Worm (Caenorhabditis elegans) whole organism, early embryonic: ENCODE results near the gene luc-7L.

Source experiments
- B0310.2 ChIP-seq: sonication (generic microtip); optimal IDR thresholded peaks from 2 replicates; lab custom pipeline; 2016; ENCODE audit warnings: mild to moderate bottlenecking, missing genetic modification characterization, missing compliant biosample characterization
- F13C5.2 ChIP-seq: sonication (generic microtip); optimal IDR thresholded peaks from 2 replicates; lab custom pipeline; 2017; ENCODE audit warnings: mild to moderate bottlenecking, missing genetic modification characterization, inconsistent platforms, missing compliant biosample characterization
- aly-1 ChIP-seq: sonication (generic microtip); optimal IDR thresholded peaks from 2 replicates; lab custom pipeline; 2016; ENCODE audit warnings: missing genetic modification characterization, missing compliant biosample characterization
- ama-1 ChIP-seq: fragments of 150-350 bp; optimal IDR thresholded peaks from 2 replicates; lab custom pipeline; 2014
- ceh-13 ChIP-seq: fragments of 200-800 bp; sonication (Bioruptor generic); optimal IDR thresholded peaks from 2 replicates; lab custom pipeline; 2018; ENCODE audit warnings: mild to moderate bottlenecking, missing genetic modification characterization, missing compliant biosample characterization
- ceh-36 ChIP-seq: sonication (generic microtip); optimal IDR thresholded peaks from 2 replicates; lab custom pipeline; 2016; ENCODE audit warnings: missing genetic modification characterization, inconsistent platforms, missing compliant biosample characterization
- ets-7 ChIP-seq: sonication (generic microtip); optimal IDR thresholded peaks from 2 replicates; lab custom pipeline; 2016; ENCODE audit warnings: missing genotype, missing genetic modification characterization, missing compliant biosample characterization
- flt-1 ChIP-seq: fragments of 200-800 bp; sonication (Bioruptor generic); IDR thresholded peaks from 2 replicates; pipeline ENCODE4 v1.3.6; 2022; ENCODE audit warnings: missing genetic modification characterization, missing compliant biosample characterization
- hmbx-1 ChIP-seq: sonication (generic microtip); optimal IDR thresholded peaks from 2 replicates; lab custom pipeline; 2016; ENCODE audit warnings: mild to moderate bottlenecking, missing genetic modification characterization, missing compliant biosample characterization
- hmg-4 ChIP-seq: fragments of 200-800 bp; sonication (Bioruptor generic); optimal IDR thresholded peaks from 2 replicates; lab custom pipeline; 2018; ENCODE audit warnings: mild to moderate bottlenecking, missing genetic modification characterization, missing compliant biosample characterization
- hnd-1 ChIP-seq: sonication (generic microtip); optimal IDR thresholded peaks from 2 replicates; lab custom pipeline; 2016; ENCODE audit warnings: missing genetic modification characterization, missing compliant biosample characterization
- pes-1 ChIP-seq: fragments of 200-800 bp; sonication (Bioruptor generic); IDR thresholded peaks from 2 replicates; pipeline ENCODE4 v1.3.6; 2022; ENCODE audit warnings: missing genetic modification reagents, missing genetic modification characterization, missing compliant biosample characterization
- scrt-1 ChIP-seq: fragments of 200-800 bp; sonication (Bioruptor generic); IDR thresholded peaks from 2 replicates; pipeline ENCODE4 v1.3.6; 2022; ENCODE audit warnings: missing genetic modification characterization, missing compliant biosample characterization
- sea-1 ChIP-seq: fragments of 200-800 bp; sonication (Bioruptor generic); conservative IDR thresholded peaks from 2 replicates; pipeline ENCODE4 v1.3.6; 2022; ENCODE audit warnings: missing genetic modification characterization, missing compliant biosample characterization
- tbx-11 ChIP-seq: fragments of 200-800 bp; sonication (Bioruptor generic); IDR thresholded peaks from 2 replicates; pipeline ENCODE4 v1.3.6; 2022; ENCODE audit warnings: missing genetic modification characterization, missing compliant biosample characterization
- tbx-37 ChIP-seq: fragments of 200-800 bp; sonication (Bioruptor generic); conservative IDR thresholded peaks from 2 replicates; pipeline ENCODE4 v1.3.6; 2022; ENCODE audit warnings: missing genetic modification reagents, missing genetic modification characterization, missing compliant biosample characterization
- tra-4 ChIP-seq: sonication (generic microtip); optimal IDR thresholded peaks from 2 replicates; lab custom pipeline; 2017; ENCODE audit warnings: missing genetic modification characterization, missing compliant biosample characterization

luc-7L gene

DNA sequence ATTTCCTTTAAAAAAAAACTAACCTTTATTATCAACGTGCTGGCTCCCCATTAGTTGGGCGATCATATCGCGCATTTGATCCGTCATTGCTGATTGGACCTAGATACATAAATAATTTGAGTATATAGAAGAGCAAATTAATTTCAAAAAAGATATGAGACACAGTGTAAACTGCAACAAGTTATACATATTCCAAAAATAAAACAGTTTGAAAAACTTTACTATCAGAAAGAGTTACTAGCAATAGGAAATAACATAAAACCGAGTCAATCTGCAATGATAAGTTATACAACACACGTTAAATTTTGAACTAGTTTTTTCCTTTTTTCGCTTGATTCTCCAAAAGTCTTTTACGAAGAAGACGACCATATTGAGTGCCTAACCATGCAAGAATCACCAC is at the start of gene luc-7L:
Gene luc-7L, minus strand, starts transcription at position 101 of the 400 bp plus-strand sequence.
- TF ChIP-seq ama-1 (no peak), aly-1 (tag; lab: Kevin White, UChicago) (no peak), flt-1 (GFP tag; lab: Robert Waterston, UW) (no peak), sea-1 (GFP tag; lab: Robert Waterston, UW) (no peak), hmbx-1 (no peak), ceh-36 (tag; lab: Kevin White, UChicago) (no peak), B0310.2 (no peak), F13C5.2 (tag; lab: Kevin White, UChicago) (no peak), pes-1 (no peak), tra-4 (tag; lab: Kevin White, UChicago) (no peak), ceh-13 (GFP tag; lab: Kevin White, UChicago) (no peak), tbx-37 (GFP tag; lab: Robert Waterston, UW) (no peak), tbx-11 (GFP tag; lab: Robert Waterston, UW) (no peak)

DNA sequence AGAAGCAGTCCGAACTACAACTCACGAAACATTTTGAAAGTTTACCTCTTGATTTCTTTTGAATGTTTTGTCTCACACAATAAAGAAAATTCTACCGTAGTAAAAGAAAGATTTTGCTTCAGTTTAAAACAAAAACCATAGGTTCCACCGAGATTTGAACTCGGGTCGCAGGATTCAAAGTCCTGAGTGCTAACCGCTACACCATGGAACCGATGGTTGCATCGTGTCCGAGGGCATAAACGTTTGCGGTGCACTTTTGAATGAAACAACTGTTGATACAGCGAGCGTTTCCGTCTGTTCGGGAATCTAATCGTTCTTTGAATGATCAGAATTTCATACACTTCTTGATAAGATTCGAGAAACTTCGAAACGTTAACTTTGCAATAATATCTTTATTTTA is 49.5 kb upstream of the luc-7L start:
- TF ChIP-seq tbx-37 (GFP tag; lab: Robert Waterston, UW) (peak; percentile 50; the same call in 1 of the 2 replicates), scrt-1 (peak; percentile 69), tra-4 (tag; lab: Kevin White, UChicago) (no peak), ets-7 (tag; lab: Kevin White, UChicago) (no peak), hnd-1 (tag; lab: Kevin White, UChicago) (peak; percentile 20), aly-1 (tag; lab: Kevin White, UChicago) (no peak), pes-1 (no peak), F13C5.2 (tag; lab: Kevin White, UChicago) (no peak), ceh-36 (tag; lab: Kevin White, UChicago) (no peak), flt-1 (GFP tag; lab: Robert Waterston, UW) (peak; percentile 52), hmg-4 (GFP tag; lab: Kevin White, UChicago) (no peak), hmbx-1 (no peak), sea-1 (GFP tag; lab: Robert Waterston, UW) (peak; percentile 78), tbx-11 (GFP tag; lab: Robert Waterston, UW) (peak; percentile 64), ceh-13 (GFP tag; lab: Kevin White, UChicago) (peak; percentile 45), ama-1 (no peak), B0310.2 (no peak)

DNA sequence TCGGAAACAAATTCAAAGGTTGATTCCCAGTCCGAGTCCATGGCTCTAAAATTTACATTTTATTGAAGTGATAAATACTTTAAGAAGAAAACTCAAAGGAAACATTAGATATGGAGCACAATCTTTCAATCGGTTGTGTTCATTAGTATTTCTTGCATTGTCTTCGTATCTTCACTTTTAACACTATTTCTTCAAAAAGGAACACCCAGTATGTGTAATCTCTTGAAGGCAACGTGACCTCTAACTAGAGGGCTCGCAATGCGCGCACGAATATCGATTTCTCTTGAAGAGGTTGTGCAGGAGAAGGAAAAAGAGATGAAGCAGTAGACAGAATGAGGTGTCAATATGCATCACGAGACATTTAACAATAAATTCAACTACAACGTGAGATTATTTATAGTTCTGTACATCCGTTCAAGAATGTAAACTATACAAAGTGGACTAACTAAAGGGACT is 47.9 kb upstream of the luc-7L start, which contains the start of the genes B0228.6 and B0228.1:
Gene B0228.6, minus strand, starts transcription at position 51 of the 456 bp plus-strand sequence.
Gene B0228.1, plus strand, starts transcription at position 228 of the 456 bp plus-strand sequence.
- no peak for TF ChIP-seq ceh-13 (GFP tag; lab: Kevin White, UChicago)
- no peak for TF ChIP-seq scrt-1
- no peak for TF ChIP-seq tbx-11 (GFP tag; lab: Robert Waterston, UW)
- no peak for TF ChIP-seq hnd-1 (tag; lab: Kevin White, UChicago)
- TF ChIP-seq hmbx-1: no peak
- no peak for TF ChIP-seq sea-1 (GFP tag; lab: Robert Waterston, UW)
- TF ChIP-seq flt-1 (GFP tag; lab: Robert Waterston, UW): no peak
- TF ChIP-seq ceh-36 (tag; lab: Kevin White, UChicago): no peak
- TF ChIP-seq hmg-4 (GFP tag; lab: Kevin White, UChicago): no peak
- no peak for TF ChIP-seq aly-1 (tag; lab: Kevin White, UChicago)
- no peak for TF ChIP-seq tbx-37 (GFP tag; lab: Robert Waterston, UW)
- no peak for TF ChIP-seq ets-7 (tag; lab: Kevin White, UChicago)
- no peak for TF ChIP-seq F13C5.2 (tag; lab: Kevin White, UChicago)
- no peak for TF ChIP-seq pes-1

DNA sequence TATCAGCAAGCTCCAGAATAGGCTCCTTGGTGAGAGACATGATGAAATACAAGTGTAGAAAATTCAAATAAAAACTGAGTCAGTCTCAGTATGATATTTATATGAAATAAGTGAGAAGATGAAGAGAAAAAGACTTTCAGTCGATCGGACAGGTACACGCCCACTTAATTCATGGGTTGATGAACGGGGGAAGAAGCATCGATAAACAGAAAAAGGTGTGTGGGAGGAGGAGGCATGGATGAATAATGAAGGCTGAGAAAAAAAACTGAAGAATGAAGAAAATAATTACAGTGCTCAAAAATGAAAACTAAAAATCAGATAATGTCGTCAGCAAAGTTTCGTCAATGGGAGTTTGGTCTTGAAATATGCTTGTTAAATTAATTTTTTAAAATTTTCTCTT is 46.2 kb upstream of the luc-7L start, which contains the start of gene trx-1:
Gene trx-1, minus strand, starts transcription at position 101 of the 400 bp plus-strand sequence.
- TF ChIP-seq F13C5.2 (tag; lab: Kevin White, UChicago) (no peak), flt-1 (GFP tag; lab: Robert Waterston, UW) (no peak), ceh-36 (tag; lab: Kevin White, UChicago) (no peak), sea-1 (GFP tag; lab: Robert Waterston, UW) (no peak), ets-7 (tag; lab: Kevin White, UChicago) (no peak), tbx-11 (GFP tag; lab: Robert Waterston, UW) (no peak), hmg-4 (GFP tag; lab: Kevin White, UChicago) (no peak), tbx-37 (GFP tag; lab: Robert Waterston, UW) (no peak), ceh-13 (GFP tag; lab: Kevin White, UChicago) (no peak), scrt-1 (no peak)

DNA sequence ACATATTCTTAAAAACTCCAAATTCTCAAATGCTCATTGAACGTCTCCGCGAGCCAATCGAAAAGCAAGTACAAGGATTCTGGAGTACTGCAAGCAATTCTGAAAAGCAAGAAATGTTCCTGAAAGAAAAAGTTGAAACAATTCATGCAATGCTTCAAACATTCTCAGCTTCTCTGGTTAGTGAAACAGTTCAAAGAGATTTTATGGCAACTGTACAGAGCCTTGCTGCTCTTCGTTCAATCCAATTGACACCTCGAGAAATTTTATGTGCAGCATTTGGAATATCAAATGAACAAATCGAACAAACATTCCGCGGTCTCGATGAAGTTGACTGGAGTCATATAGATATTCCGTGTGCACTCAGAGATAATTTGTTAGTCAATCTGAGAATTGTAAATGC is 29.4 kb upstream of the luc-7L start:
- TF ChIP-seq aly-1 (tag; lab: Kevin White, UChicago) (no peak), tbx-37 (GFP tag; lab: Robert Waterston, UW) (no peak), ets-7 (tag; lab: Kevin White, UChicago) (no peak)

DNA sequence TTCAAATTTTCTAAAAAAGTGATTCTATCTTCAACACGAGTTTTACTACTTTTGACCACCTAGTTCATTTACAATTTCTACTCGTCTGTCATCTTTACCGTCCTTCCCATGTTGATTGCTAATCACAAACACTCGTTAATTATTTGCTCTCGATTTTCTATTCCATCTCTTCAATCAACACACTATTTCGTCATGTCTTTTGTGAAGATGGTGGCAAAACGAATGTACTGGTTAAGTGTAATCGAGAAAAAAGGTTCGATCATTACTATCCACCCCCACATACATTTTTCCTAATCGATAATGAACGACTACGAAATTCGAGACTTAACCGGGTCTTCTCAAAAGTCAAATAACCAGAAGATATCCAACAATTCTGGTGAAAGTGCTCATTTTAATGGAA is 17.3 kb upstream of the luc-7L start, which contains the start of gene cpna-2:
Gene cpna-2, plus strand, starts transcription at position 301 of the 400 bp plus-strand sequence.
- TF ChIP-seq scrt-1 (no peak), hmg-4 (GFP tag; lab: Kevin White, UChicago) (no peak), ceh-36 (tag; lab: Kevin White, UChicago) (no peak), sea-1 (GFP tag; lab: Robert Waterston, UW) (no peak), ama-1 (no peak), pes-1 (no peak), tbx-11 (GFP tag; lab: Robert Waterston, UW) (no peak), flt-1 (GFP tag; lab: Robert Waterston, UW) (no peak), ceh-13 (GFP tag; lab: Kevin White, UChicago) (no peak), ets-7 (tag; lab: Kevin White, UChicago) (no peak), F13C5.2 (tag; lab: Kevin White, UChicago) (no peak), tbx-37 (GFP tag; lab: Robert Waterston, UW) (no peak), B0310.2 (no peak), hnd-1 (tag; lab: Kevin White, UChicago) (no peak), tra-4 (tag; lab: Kevin White, UChicago) (no peak), hmbx-1 (no peak), aly-1 (tag; lab: Kevin White, UChicago) (no peak)

DNA sequence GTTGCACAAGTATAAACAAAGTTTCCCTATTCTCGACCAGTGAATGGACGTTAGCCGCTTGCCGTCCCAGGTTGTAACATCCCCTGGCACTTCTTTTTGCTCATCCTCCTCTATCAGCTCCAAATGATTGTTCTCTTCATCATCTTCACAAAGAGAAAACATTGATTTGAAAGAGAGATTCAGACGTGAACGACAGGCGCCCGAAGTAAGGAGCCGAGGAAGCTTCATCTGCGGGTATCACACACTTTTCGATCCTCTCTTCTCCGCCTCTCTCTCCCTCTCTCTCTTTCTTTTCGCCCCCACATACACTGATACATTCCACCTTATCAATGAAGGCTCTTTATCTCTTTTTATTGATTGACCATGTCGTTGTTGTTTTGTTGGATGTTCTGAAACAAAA is 15.5 kb upstream of the luc-7L start:
- TF ChIP-seq ceh-36 (tag; lab: Kevin White, UChicago) (no peak), flt-1 (GFP tag; lab: Robert Waterston, UW) (no peak), aly-1 (tag; lab: Kevin White, UChicago) (no peak), tra-4 (tag; lab: Kevin White, UChicago) (no peak), hnd-1 (tag; lab: Kevin White, UChicago) (no peak), tbx-11 (GFP tag; lab: Robert Waterston, UW) (no peak), tbx-37 (GFP tag; lab: Robert Waterston, UW) (no peak), B0310.2 (no peak), hmg-4 (GFP tag; lab: Kevin White, UChicago) (no peak), pes-1 (no peak)
